Worm (Caenorhabditis elegans): ENCODE results near the gene F55A11.7.

The F55A11.7 gene

DNA sequence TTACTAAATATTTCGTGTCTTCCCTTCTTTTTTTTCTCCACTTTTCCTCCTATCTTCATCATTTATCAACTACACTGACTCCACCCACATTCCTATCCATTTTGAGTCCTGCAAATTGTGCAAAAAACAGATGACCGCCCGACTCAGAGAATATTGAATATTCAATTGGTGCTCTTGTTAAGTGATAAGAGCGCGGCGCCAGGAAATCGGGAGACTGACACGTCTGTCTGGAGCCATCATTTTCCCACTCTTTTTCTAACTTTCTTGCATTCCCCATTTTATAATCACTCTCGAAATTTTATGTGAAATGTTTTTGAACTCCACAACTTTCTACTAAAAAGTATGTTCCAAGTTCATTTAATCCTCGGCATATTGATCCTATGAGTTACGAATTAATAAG lies 31.4 kb downstream of the F55A11.7 start:
- TF ChIP-seq nhr-25 (tag; optimal IDR thresholded peaks at IDR 0.05), result no peak
- TF ChIP-seq crh-2 (tag; optimal IDR thresholded peaks at IDR 0.05), result no peak
- TF ChIP-seq elt-3 (tag; optimal IDR thresholded peaks at IDR 0.05), result no peak
- TF ChIP-seq ceh-16 (tag; optimal IDR thresholded peaks at IDR 0.05), result no peak
- peak; percentile 2 for TF ChIP-seq sma-9 (GFP tag; optimal IDR thresholded peaks at IDR 0.05)
- TF ChIP-seq sma-9 (tag; optimal IDR thresholded peaks at IDR 0.05), result no peak
- no peak for TF ChIP-seq ztf-4 (tag; optimal IDR thresholded peaks at IDR 0.05)
- no peak for TF ChIP-seq peb-1 (tag; optimal IDR thresholded peaks at IDR 0.05)
- peak; percentile 57 for TF ChIP-seq fos-1 (tag; optimal IDR thresholded peaks at IDR 0.05)
- TF ChIP-seq F13H6.1 (tag; optimal IDR thresholded peaks at IDR 0.05), result no peak
- no peak for TF ChIP-seq snpc-4 (tag; optimal IDR thresholded peaks at IDR 0.05)

DNA sequence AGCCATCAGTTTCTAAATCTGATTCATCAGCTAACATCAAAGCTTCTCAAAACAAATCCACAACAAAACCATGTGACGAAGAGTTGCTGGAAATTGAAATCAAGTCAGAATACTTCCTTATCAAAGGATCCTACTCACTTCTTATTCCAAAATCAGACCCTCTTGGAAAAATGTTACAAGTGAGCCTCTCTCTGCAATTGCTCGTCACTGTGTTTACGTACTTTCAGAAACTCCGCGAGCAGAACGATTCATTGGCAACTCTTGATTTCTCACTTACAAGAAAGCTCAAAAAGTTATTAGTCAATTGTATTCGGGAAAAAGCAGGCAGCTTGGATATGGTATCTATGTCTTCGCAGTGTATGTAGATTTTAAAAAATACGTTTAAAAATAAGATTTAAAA lies 35.8 kb downstream of the F55A11.7 start:
- TF ChIP-seq alr-1 (tag; optimal IDR thresholded peaks at IDR 0.05) (no peak), peb-1 (tag; optimal IDR thresholded peaks at IDR 0.05) (no peak), lin-39 (tag; optimal IDR thresholded peaks at IDR 0.05) (no peak), gmeb-1 (tag; optimal IDR thresholded peaks at IDR 0.05) (no peak), elt-3 (tag; optimal IDR thresholded peaks at IDR 0.05) (no peak), lin-13 (GFP tag; optimal IDR thresholded peaks at IDR 0.05) (no peak), nhr-25 (tag; optimal IDR thresholded peaks at IDR 0.05) (no peak), ztf-4 (tag; optimal IDR thresholded peaks at IDR 0.05) (no peak), sma-9 (GFP tag; optimal IDR thresholded peaks at IDR 0.05) (no peak), sma-9 (tag; optimal IDR thresholded peaks at IDR 0.05) (no peak), snpc-4 (tag; optimal IDR thresholded peaks at IDR 0.05) (no peak), ceh-16 (tag; optimal IDR thresholded peaks at IDR 0.05) (no peak), fos-1 (tag; optimal IDR thresholded peaks at IDR 0.05) (no peak), C34F6.9 (tag; optimal IDR thresholded peaks at IDR 0.05) (no peak)

DNA sequence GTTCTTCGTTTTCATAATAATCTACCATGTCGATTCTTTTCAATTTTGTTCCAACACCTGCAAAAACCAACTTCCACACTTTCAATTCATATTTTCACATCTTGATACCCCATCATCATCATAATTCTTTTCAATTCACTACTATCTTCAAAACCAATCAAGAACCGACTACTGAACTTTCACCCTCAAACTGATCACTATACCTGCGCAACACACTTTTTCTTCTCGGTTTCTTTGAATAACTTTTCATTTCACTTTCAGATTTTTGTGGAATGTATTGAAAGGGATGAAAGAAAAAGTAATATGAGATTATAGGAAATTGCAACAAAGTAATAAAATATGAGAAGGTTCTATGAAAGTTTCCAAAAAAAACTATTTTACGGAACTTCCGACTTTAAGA lies 46.2 kb downstream of the F55A11.7 start:
- TF ChIP-seq blmp-1 (tag; optimal IDR thresholded peaks at IDR 0.05; ENCODE audit: insufficient read depth) (peak; percentile 69), unc-62 (GFP tag; optimal IDR thresholded peaks at IDR 0.05) (no peak)

ce11 chrV:11739820-11740219 lies 47.4 kb downstream of the F55A11.7 start, which contains the start of gene T04F3.1:
Gene T04F3.1 (plus strand): TSS chrV:11740065.
- TF ChIP-seq sem-4 (tag; optimal IDR thresholded peaks at IDR 0.05) (no peak), nhr-21 (tag; optimal IDR thresholded peaks at IDR 0.05) (peak; percentile 41), unc-55 (GFP tag; optimal IDR thresholded peaks at IDR 0.05) (no peak), ceh-82 (tag; optimal IDR thresholded peaks at IDR 0.05) (no peak), lin-11 (tag; optimal IDR thresholded peaks at IDR 0.05) (no peak), fos-1 (tag; optimal IDR thresholded peaks at IDR 0.05) (no peak), nhr-11 (tag; optimal IDR thresholded peaks at IDR 0.05) (no peak), nhr-129 (tag; optimal IDR thresholded peaks at IDR 0.05) (no peak), unc-39 (tag; optimal IDR thresholded peaks at IDR 0.05) (no peak), ztf-1 (GFP tag; conservative IDR thresholded peaks at IDR 0.05) (no peak), dmd-4 (tag; optimal IDR thresholded peaks at IDR 0.05) (no peak), sma-9 (GFP tag; optimal IDR thresholded peaks at IDR 0.05) (peak; percentile 75), sma-9 (tag; optimal IDR thresholded peaks at IDR 0.05) (no peak)

- TF ChIP-seq dmd-4 (tag; optimal IDR thresholded peaks at IDR 0.05) (no peak), Y55F3AM.14 (GFP tag; optimal IDR thresholded peaks at IDR 0.05) (no peak), nhr-129 (tag; optimal IDR thresholded peaks at IDR 0.05) (no peak), unc-39 (tag; optimal IDR thresholded peaks at IDR 0.05) (no peak)
Measured at ce11 chrV:11737333-11737732, 49.9 kb downstream of the F55A11.7 start.

DNA sequence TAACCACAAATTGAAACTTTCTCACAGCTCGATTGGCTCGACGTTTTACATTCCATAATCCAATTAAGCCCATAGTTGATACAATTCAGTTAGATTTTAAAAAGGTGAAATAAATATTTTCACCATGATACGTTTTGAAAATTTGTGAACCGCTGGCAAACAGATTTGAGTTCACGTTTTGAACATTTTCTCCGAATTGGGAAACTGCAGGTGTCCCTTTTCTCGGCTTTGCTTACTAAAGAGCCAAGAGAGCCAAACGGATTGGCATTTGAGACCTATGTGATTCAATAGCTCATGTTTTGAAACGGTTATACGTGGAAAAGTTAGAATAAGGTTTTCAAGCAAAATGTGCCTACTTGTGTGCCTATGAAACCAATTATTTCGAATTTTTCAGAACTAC lies 50.3 kb downstream of the F55A11.7 start, which contains the start of gene spe-42:
TSS of gene spe-42 (minus strand) at position 101 of the 400 bp plus-strand sequence.
- TF ChIP-seq snpc-4 (tag; optimal IDR thresholded peaks at IDR 0.05), result no peak
- TF ChIP-seq nhr-129 (tag; optimal IDR thresholded peaks at IDR 0.05), result no peak
- no peak for TF ChIP-seq sma-3 (GFP tag; optimal IDR thresholded peaks at IDR 0.05)
- TF ChIP-seq mbf-1 (tag; optimal IDR thresholded peaks at IDR 0.05), result no peak
- no peak for TF ChIP-seq lin-39 (tag; optimal IDR thresholded peaks at IDR 0.05)
- TF ChIP-seq nhr-6 (tag; optimal IDR thresholded peaks at IDR 0.05), result no peak
- TF ChIP-seq unc-55 (GFP tag; optimal IDR thresholded peaks at IDR 0.05), result no peak
- no peak for TF ChIP-seq F13H6.1 (tag; optimal IDR thresholded peaks at IDR 0.05)
- TF ChIP-seq zag-1 (tag; optimal IDR thresholded peaks at IDR 0.05), result no peak
- TF ChIP-seq mab-5 (tag; optimal IDR thresholded peaks at IDR 0.05), result no peak
- no peak for TF ChIP-seq unc-39 (tag; optimal IDR thresholded peaks at IDR 0.05)
- TF ChIP-seq nhr-237 (tag; optimal IDR thresholded peaks at IDR 0.05), result no peak
- TF ChIP-seq nhr-25 (tag; optimal IDR thresholded peaks at IDR 0.05), result no peak
- TF ChIP-seq ztf-11 (tag; optimal IDR thresholded peaks at IDR 0.05), result no peak
- TF ChIP-seq ztf-4 (tag; optimal IDR thresholded peaks at IDR 0.05), result no peak
- TF ChIP-seq Y55F3AM.14 (GFP tag; optimal IDR thresholded peaks at IDR 0.05), result no peak
- TF ChIP-seq peb-1 (tag; optimal IDR thresholded peaks at IDR 0.05), result no peak
- no peak for TF ChIP-seq C34F6.9 (tag; optimal IDR thresholded peaks at IDR 0.05)
- no peak for TF ChIP-seq unc-62 (GFP tag; optimal IDR thresholded peaks at IDR 0.05)
- TF ChIP-seq nhr-21 (tag; optimal IDR thresholded peaks at IDR 0.05), result no peak

Measured in whole organism, L2 larva.